Fruit fly (Drosophila melanogaster) S2 (cell line): ENCODE results near the gene CG13058.

ENCODE experiments used
- CG8478 ChIP-seq: fragments of >200 bp; optimal IDR thresholded peaks from 2 replicates; lab custom pipeline; 2018
- CTCF ChIP-seq, 2 experiments: fragments of >200 bp; optimal IDR thresholded peaks; 2 replicates each; lab custom pipeline; 2018

CG13058 gene

DNA sequence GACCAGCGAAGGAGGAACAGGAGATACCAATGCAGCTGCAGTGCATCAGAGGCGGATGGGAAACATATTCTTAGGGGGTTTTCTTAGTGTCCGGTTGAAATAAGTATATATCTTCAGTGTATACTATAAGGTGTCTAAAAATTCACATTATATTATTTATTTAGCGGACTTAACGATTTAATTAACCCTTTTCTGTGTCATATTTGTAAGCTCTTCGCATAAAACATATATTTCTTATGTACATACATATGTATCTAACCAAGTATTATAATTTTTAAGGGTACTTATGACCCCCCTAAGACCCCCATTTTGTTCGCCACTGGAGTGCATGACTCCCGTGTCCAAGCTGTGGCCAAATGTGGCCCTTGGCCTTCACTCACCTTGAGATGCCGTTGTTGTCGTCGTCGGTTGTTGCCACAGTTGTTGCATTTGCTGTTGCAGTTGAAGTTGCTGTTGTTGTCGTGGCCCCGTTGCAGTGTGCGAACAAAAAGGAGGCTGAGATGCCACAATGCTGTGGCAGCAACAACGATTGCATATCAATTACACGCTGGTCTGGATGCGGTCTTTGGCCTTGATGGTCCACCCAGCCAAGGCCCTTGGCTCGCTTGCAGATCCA, 32.7 kb downstream of the CG13058 start:
- TF ChIP-seq CTCF (optimal IDR thresholded peaks at IDR 0.05; lab: Kevin White, UChicago) (no peak), CG8478 (no peak)

DNA sequence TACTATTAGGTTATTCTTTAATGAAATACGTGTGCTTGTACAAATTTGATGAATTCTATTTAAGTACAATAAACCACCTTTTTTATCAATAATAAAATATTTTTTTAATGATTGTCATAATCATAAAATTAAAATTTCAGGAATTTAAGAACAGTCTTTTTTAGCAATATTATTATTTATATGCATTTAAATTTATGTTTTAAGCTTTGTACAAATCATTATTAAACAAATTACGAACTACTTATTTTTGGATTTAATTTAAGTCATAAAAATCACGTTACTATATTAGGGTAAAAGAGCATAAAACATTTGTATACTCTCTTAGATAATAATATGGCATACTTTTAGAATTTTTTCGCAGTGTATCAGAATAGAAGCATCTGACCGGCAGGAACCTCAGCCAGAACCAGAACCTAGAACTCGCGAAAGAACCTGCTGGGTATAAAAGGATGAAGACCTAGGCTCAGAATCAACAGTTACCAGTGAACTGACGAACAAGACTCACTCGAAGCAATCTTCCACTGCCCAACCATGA, 33.5 kb downstream of the CG13058 start, which contains the start of gene Cpr72Ea:
Gene Cpr72Ea, plus strand, starts transcription at position 485 of the 535 bp plus-strand sequence.
- TF ChIP-seq CG8478 (no peak), CTCF (optimal IDR thresholded peaks at IDR 0.05; lab: Kevin White, UChicago) (no peak)

DNA sequence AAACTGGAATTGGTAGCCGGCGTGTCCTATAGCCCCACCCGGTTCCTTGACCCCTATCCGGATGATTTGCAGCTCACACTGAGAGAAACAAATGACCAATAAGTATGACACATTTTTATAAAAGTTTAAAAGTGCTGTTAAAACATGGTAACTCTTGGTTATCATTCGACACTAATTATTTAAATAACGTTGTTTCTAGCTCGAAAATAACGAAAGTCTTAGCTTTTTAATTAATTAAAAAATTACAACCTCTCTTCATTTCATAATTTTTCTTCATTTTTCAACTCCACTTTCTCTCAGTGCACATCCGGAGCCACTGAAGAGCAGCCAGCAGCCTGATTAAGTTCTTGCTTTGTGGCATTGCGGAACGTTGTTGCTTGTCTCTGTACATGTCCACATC, 35.5 kb downstream of the CG13058 start:
- TF ChIP-seq CG8478 (no peak), CTCF (optimal IDR thresholded peaks at IDR 0.05; lab: Kevin White, UChicago) (no peak)

DNA sequence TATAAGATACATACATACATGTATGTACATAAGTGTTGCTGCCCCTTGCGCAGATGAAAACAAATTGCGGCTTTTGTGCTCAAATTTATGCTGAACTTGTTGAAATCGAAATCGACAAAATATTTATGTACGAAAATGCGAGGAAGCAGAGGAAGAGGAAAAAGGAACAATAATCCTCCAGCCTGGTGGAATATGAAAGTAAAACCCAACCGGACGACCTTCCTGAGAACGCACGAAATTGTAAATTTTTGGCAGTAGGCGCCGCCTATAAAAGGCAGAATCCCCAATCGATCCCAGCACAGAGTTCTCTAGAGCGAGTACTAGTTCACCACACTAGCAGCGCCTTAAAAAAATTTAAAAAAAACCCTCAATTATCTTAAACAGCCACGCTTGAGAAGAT, 36.0 kb downstream of the CG13058 start, which contains the start of gene Cpr72Eb:
Gene Cpr72Eb, plus strand, starts transcription at position 301 of the 400 bp plus-strand sequence.
- TF ChIP-seq CG8478 (no peak), CTCF (optimal IDR thresholded peaks at IDR 0.05; lab: Kevin White, UChicago) (no peak)

DNA sequence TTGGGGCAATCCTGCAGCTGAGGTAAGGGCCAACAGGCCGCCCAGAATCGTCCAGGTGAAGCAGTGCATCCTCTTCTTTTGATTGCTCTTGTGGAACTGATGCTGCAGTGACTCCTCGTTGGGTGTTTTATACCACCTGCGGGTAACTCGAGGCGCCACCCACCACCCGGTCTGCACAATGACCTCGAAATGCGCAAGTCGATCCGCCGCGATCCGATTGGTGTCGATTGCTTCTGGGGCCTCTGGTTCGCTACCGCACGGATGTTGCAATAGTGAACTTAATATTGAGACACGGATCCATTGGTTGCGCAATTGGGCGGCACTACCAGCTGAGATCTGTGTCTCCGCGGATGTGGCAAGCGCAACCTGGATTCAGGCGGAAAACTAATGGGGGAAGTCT, 38.6 kb downstream of the CG13058 start, which contains the start of gene Cpr72Ec:
Gene Cpr72Ec, minus strand, starts transcription at position 101 of the 400 bp plus-strand sequence.
- TF ChIP-seq CG8478 (no peak), CTCF (optimal IDR thresholded peaks at IDR 0.05; lab: Kevin White, UChicago) (no peak)

- TF ChIP-seq CG8478 (no peak), CTCF (optimal IDR thresholded peaks at IDR 0.05; lab: Kevin White, UChicago) (no peak)
These were observed 39.6 kb downstream of the CG13058 start, which contains the start of gene CG4842 for dm6 chr3L:16368199-16368598. Gene CG4842, plus strand, starts transcription at chr3L:16368389.

DNA sequence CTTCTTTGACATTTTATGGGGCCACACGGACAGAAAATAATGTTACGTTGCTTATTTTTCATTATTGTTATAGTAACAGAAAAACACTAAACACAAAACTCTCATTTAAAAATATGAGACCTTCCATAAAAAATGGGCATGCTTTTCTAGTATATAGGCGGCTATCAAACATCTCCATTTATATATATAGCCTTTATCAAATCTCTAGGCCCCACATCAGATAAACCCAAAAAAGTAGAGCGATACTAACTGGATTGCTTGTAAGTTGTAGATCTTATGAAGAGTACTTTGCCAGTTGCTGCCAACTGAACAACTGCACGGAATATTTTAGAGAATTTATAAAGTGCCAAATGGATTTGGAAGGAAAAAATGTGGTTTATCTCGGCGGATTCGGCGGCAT, 40.9 kb downstream of the CG13058 start, which contains the start of gene CG18814:
Gene CG18814, plus strand, starts transcription at position 301 of the 400 bp plus-strand sequence.
- TF ChIP-seq CTCF (optimal IDR thresholded peaks at IDR 0.05; lab: Kevin White, UChicago) (no peak), CG8478 (no peak)

DNA sequence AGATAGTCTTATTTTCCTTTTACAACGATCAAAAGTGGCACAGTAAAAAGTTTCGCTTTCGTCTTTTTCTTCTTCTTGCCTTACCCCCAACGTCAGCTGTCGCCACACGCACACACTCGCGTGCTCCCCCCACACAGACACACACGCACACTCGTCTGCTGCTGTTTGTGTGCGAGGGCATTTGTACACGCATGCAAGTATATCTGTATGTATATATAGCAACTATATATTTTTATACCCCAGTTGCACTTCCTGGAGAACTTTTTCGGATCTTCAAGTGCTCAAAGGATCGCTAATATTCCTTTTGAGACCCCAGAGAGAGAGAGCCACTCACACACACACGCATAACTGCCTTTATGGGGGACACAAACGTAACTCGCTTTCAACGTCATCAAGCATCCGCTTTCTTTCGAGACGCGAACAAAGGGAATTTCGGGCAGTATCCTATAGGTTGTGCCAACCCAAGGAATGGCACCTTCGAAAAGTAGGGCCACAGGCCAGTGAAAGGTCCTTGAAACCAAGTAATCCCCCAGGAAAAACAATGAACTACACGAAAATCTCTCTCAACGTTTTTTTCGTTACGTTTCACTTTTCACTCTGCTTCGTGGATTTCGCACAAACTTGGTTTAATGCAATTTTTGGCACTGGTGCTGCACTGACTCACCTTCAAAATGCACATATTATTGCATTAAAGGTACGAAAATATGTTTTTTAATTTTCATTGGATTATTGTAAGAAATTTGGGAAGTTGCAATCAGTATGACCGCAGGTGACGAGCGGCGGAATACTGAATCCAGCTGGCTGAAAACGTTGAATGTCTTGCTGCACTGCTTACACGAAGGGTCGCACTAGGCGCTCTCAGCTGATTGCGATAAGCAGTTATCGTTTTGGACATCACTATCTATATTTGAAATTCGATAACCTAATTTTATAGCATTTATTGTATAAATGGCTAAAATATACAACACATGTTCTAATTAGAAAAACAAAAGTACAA, 49.4 kb downstream of the CG13058 start, which contains the start of gene roq:
Gene roq, minus strand, starts transcription at position 799 of the 997 bp plus-strand sequence.
- TF ChIP-seq CG8478 (no peak), CTCF (optimal IDR thresholded peaks at IDR 0.05; lab: Kevin White, UChicago) (peak; percentile 15 to 44)
